Worm (Caenorhabditis elegans) whole organism, L3 larva: ENCODE results near the gene C24A3.9.

Experiments used
- ZK546.5 ChIP-seq: sonication (generic microtip); optimal IDR thresholded peaks from 2 replicates; lab custom pipeline; 2017; ENCODE audit warnings: missing biosample characterization, missing genetic modification characterization
- aly-2 ChIP-seq: fragments of 150-350 bp; optimal IDR thresholded peaks from 2 replicates; lab custom pipeline; 2014; ENCODE audit warnings: missing biosample characterization, missing genetic modification characterization
- ceh-16 ChIP-seq: sonication (generic microtip); optimal IDR thresholded peaks from 2 replicates; lab custom pipeline; 2017; ENCODE audit warnings: missing biosample characterization, missing genetic modification characterization
- ceh-82 ChIP-seq: fragments of 150-350 bp; optimal IDR thresholded peaks from 2 replicates; lab custom pipeline; 2014; ENCODE audit warnings: missing biosample characterization, missing genetic modification characterization
- ceh-9 ChIP-seq: sonication (generic microtip); optimal IDR thresholded peaks from 2 replicates; lab custom pipeline; 2018; ENCODE audit warnings: missing biosample characterization, missing genetic modification characterization
- daf-12 ChIP-seq: fragments of 150-350 bp; optimal IDR thresholded peaks from 2 replicates; lab custom pipeline; 2014; ENCODE audit warnings: missing biosample characterization, missing genetic modification reagents, missing genetic modification characterization
- egl-27 ChIP-seq: sonication (generic microtip); optimal IDR thresholded peaks from 4 replicates; lab custom pipeline; 2017; ENCODE audit warnings: missing biosample characterization, missing genetic modification reagents, missing genetic modification characterization
- elt-1 ChIP-seq: fragments of 150-350 bp; optimal IDR thresholded peaks from 2 replicates; lab custom pipeline; 2014; ENCODE audit warnings: missing biosample characterization, missing genetic modification characterization
- elt-2 ChIP-seq: sonication (generic microtip); optimal IDR thresholded peaks from 2 replicates; lab custom pipeline; 2016; ENCODE audit warnings: missing genetic modification reagents, mild to moderate bottlenecking, missing genetic modification characterization, missing compliant biosample characterization
- elt-3 ChIP-seq, 3 experiments: fragments of 150-350 bp in 1 of 3; sonication (generic microtip) in 2 of 3; optimal IDR thresholded peaks; 2 replicates in 2 of 3; 4 replicates in 1 of 3; lab custom pipeline; 2014 to 2017; ENCODE audit warnings: missing biosample characterization in 3 of 3, missing genetic modification characterization in 3 of 3
- eor-1 ChIP-seq, 2 experiments: fragments of 150-350 bp; optimal IDR thresholded peaks; 2 replicates each; lab custom pipeline; 2014 to 2018; ENCODE audit warnings: missing biosample characterization in 2 of 2, missing genetic modification characterization in 2 of 2
- fkh-2 ChIP-seq: fragments of 150-350 bp; optimal IDR thresholded peaks from 2 replicates; lab custom pipeline; 2014; ENCODE audit warnings: missing biosample characterization, missing genetic modification reagents, missing genetic modification characterization
- fos-1 ChIP-seq: fragments of 150-350 bp; optimal IDR thresholded peaks from 2 replicates; lab custom pipeline; 2014; ENCODE audit warnings: missing biosample characterization, missing genetic modification characterization
- lin-39 ChIP-seq: fragments of 150-350 bp; optimal IDR thresholded peaks from 2 replicates; lab custom pipeline; 2018; ENCODE audit warnings: missing biosample characterization, missing genetic modification reagents, missing genetic modification characterization
- mdl-1 ChIP-seq: fragments of 150-350 bp; optimal IDR thresholded peaks from 2 replicates; lab custom pipeline; 2014; ENCODE audit warnings: missing biosample characterization, missing genetic modification characterization
- nfya-1 ChIP-seq: sonication (generic microtip); optimal IDR thresholded peaks from 2 replicates; lab custom pipeline; 2017; ENCODE audit warnings: missing genetic modification characterization, mild to moderate bottlenecking, missing compliant biosample characterization, antibody characterized with exemption, moderate library complexity; ENCODE audit not compliant: insufficient read depth
- nhr-11 ChIP-seq: fragments of 150-350 bp; optimal IDR thresholded peaks from 2 replicates; lab custom pipeline; 2014; ENCODE audit warnings: missing biosample characterization, missing genetic modification characterization
- nhr-12 ChIP-seq: fragments of 150-350 bp; optimal IDR thresholded peaks from 2 replicates; lab custom pipeline; 2014; ENCODE audit warnings: missing biosample characterization, missing genetic modification characterization
- nhr-23 ChIP-seq: fragments of 150-350 bp; optimal IDR thresholded peaks from 2 replicates; lab custom pipeline; 2014; ENCODE audit warnings: missing biosample characterization, missing genetic modification reagents, missing genetic modification characterization
- nhr-237 ChIP-seq: fragments of 150-350 bp; optimal IDR thresholded peaks from 2 replicates; lab custom pipeline; 2014; ENCODE audit warnings: missing biosample characterization, missing genetic modification characterization
- nhr-25 ChIP-seq: sonication (generic microtip); optimal IDR thresholded peaks from 2 replicates; lab custom pipeline; 2017; ENCODE audit warnings: missing biosample characterization, missing genetic modification characterization
- nhr-28 ChIP-seq: fragments of 150-350 bp; optimal IDR thresholded peaks from 2 replicates; lab custom pipeline; 2014; ENCODE audit warnings: missing biosample characterization, missing genetic modification characterization
- nhr-76 ChIP-seq: fragments of 150-350 bp; sonication (generic microtip); optimal IDR thresholded peaks from 5 replicates; lab custom pipeline; 2014; ENCODE audit warnings: missing biosample characterization, missing genetic modification characterization
- nhr-77 ChIP-seq: fragments of 150-350 bp; optimal IDR thresholded peaks from 2 replicates; lab custom pipeline; 2014; ENCODE audit warnings: missing biosample characterization, missing genetic modification characterization
- pha-4 ChIP-seq: fragments of 150-350 bp; optimal IDR thresholded peaks from 2 replicates; lab custom pipeline; 2014; ENCODE audit warnings: missing biosample characterization, missing genetic modification reagents, missing genetic modification characterization
- pqm-1 ChIP-seq: fragments of 150-350 bp; optimal IDR thresholded peaks from 2 replicates; lab custom pipeline; 2017; ENCODE audit warnings: missing biosample characterization, missing genetic modification characterization, inconsistent platforms
- skn-1 ChIP-seq: fragments of 150-350 bp; optimal IDR thresholded peaks from 2 replicates; lab custom pipeline; 2014; ENCODE audit warnings: missing biosample characterization, missing genetic modification characterization
- snpc-4 ChIP-seq: fragments of 150-350 bp; optimal IDR thresholded peaks from 2 replicates; lab custom pipeline; 2014; ENCODE audit warnings: missing biosample characterization, missing genetic modification characterization
- tbx-2 ChIP-seq: sonication (generic microtip); optimal IDR thresholded peaks from 2 replicates; lab custom pipeline; 2016; ENCODE audit warnings: mild to moderate bottlenecking, missing genetic modification characterization, missing compliant biosample characterization
- unc-39 ChIP-seq: sonication (generic microtip); optimal IDR thresholded peaks from 4 replicates; lab custom pipeline; 2017; ENCODE audit warnings: missing biosample characterization, missing genetic modification characterization
- unc-62 ChIP-seq: fragments of 150-350 bp; sonication (generic microtip); optimal IDR thresholded peaks from 4 replicates; lab custom pipeline; 2014; ENCODE audit warnings: missing biosample characterization, missing genetic modification reagents, missing genetic modification characterization
- zag-1 ChIP-seq: fragments of 150-350 bp; optimal IDR thresholded peaks from 2 replicates; lab custom pipeline; 2014; ENCODE audit warnings: missing biosample characterization, missing genetic modification characterization

Gene C24A3.9

ce11 chrX:9045913-9046312 lies 35.6 kb upstream of the C24A3.9 start, which contains the start of gene prdm-14:
TSS of gene prdm-14 (plus strand) at chrX:9046213.
- TF ChIP-seq elt-3 (tag; optimal IDR thresholded peaks at IDR 0.05; lab: Kevin White, UChicago) (no peak), ZK546.5 (tag; lab: Kevin White, UChicago) (no peak), nhr-12 (tag; lab: Kevin White, UChicago) (no peak), nfya-1 (tag; lab: Kevin White, UChicago) (no peak), nhr-11 (no peak), daf-12 (tag; lab: Kevin White, UChicago) (no peak), eor-1 (tag; optimal IDR thresholded peaks at IDR 0.05; lab: Kevin White, UChicago) (no peak), fkh-2 (no peak), unc-39 (no peak), nhr-28 (tag; lab: Kevin White, UChicago) (no peak), ceh-82 (no peak), elt-2 (tag; lab: Kevin White, UChicago) (no peak), egl-27 (tag; lab: Kevin White, UChicago) (no peak), mdl-1 (no peak), aly-2 (tag; lab: Kevin White, UChicago) (no peak), snpc-4 (tag; lab: Kevin White, UChicago) (no peak), ceh-16 (tag; lab: Kevin White, UChicago) (no peak), nhr-237 (tag; lab: Kevin White, UChicago) (no peak), nhr-76 (tag; lab: Kevin White, UChicago) (no peak), tbx-2 (tag; lab: Kevin White, UChicago) (no peak)

ce11 chrX:9036237-9036636 lies 25.9 kb upstream of the C24A3.9 start:
- TF ChIP-seq eor-1 (tag; optimal IDR thresholded peaks at IDR 0.05; lab: Kevin White, UChicago) (no peak), pqm-1 (tag; lab: Kevin White, UChicago) (peak; percentile 58), nhr-25 (tag; lab: Kevin White, UChicago) (no peak), elt-2 (tag; lab: Kevin White, UChicago) (peak; percentile 73), elt-1 (tag; lab: Kevin White, UChicago) (no peak), fos-1 (tag; lab: Kevin White, UChicago) (no peak), nhr-23 (tag; lab: Kevin White, UChicago) (no peak), snpc-4 (tag; lab: Kevin White, UChicago) (no peak)

ce11 chrX:9035142-9035541 lies 24.8 kb upstream of the C24A3.9 start:
- TF ChIP-seq skn-1 (peak; percentile 74), pha-4 (tag; lab: Kevin White, UChicago) (no peak), elt-2 (tag; lab: Kevin White, UChicago) (peak; percentile 82), pqm-1 (tag; lab: Kevin White, UChicago) (peak; percentile 80), elt-3 (tag; optimal IDR thresholded peaks at IDR 0.05; lab: Kevin White, UChicago) (no peak), nhr-12 (tag; lab: Kevin White, UChicago) (no peak)
- TF ChIP-seq, all 47 proteins: peak for 3

- no peak for TF ChIP-seq unc-62
- TF ChIP-seq elt-2 (tag; lab: Kevin White, UChicago) = peak; percentile 80
- TF ChIP-seq elt-3 (tag; optimal IDR thresholded peaks at IDR 0.05; lab: Kevin White, UChicago) = no peak
- TF ChIP-seq lin-39 = no peak
- TF ChIP-seq pqm-1 (tag; lab: Kevin White, UChicago) = peak; percentile 40
- TF ChIP-seq, all 47 proteins: peak for 2
Observed at ce11 chrX:9034310-9034709, 24.0 kb upstream of the C24A3.9 start, which contains the start of gene nep-22. TSS of gene nep-22 (plus strand) at chrX:9034554.

DNA sequence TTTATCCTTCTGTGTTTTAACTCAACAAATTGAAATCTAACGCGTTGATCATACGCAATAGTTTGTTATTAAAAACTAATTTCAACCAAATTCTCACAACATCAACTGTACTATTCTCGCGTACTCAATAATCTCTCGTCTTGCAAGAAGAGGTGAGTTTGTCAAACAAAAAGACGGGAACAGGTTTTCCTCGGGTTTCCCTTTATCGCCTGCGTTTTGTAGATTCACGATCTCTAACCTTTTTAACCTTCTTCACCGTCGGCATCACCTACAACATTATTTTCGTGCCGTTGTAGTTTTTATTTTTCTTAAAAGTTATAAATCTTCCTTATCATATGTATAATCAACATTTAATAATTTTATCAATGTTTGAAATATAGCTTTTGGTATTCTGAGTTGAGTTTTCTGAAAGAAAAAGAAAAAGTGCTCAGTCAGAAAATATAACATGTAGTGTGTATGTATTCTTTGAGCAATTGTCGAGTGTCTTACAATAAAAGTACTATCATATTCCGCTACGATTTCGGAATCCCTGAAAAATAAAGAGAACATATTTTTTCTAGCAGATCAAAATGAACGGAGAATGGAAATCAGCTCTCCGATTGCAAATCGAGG lies 18.7 kb upstream of the C24A3.9 start, which contains the start of gene snf-12:
Gene snf-12, plus strand, starts transcription at position 562 of the 612 bp plus-strand sequence.
- TF ChIP-seq ceh-9 (tag; lab: Kevin White, UChicago) (no peak), aly-2 (tag; lab: Kevin White, UChicago) (no peak), nhr-77 (tag; lab: Kevin White, UChicago) (no peak), nhr-25 (tag; lab: Kevin White, UChicago) (peak; percentile 73), nhr-23 (tag; lab: Kevin White, UChicago) (peak; percentile 38), nhr-11 (no peak), fkh-2 (no peak), zag-1 (tag; lab: Kevin White, UChicago) (no peak), nhr-237 (tag; lab: Kevin White, UChicago) (no peak), ceh-82 (no peak)
